Worm (Caenorhabditis elegans) whole organism, L2 larva: ENCODE measurements around the gene C25F9.16.

ENCODE experiments used
- F13H6.1 ChIP-seq: sonication (generic microtip); optimal IDR thresholded peaks from 2 replicates; lab custom pipeline; 2016; ENCODE audit warnings: missing genetic modification characterization, missing compliant biosample characterization
- Y55F3AM.14 ChIP-seq: fragments of 200-800 bp; sonication (Bioruptor generic); optimal IDR thresholded peaks from 2 replicates; lab custom pipeline; 2018; ENCODE audit warnings: mild to moderate bottlenecking, missing genetic modification characterization, missing compliant biosample characterization
- ama-1 ChIP-seq: fragments of 150-350 bp; optimal IDR thresholded peaks from 2 replicates; lab custom pipeline; 2018; ENCODE audit warnings: inconsistent platforms
- blmp-1 ChIP-seq: sonication (generic microtip); optimal IDR thresholded peaks from 2 replicates; lab custom pipeline; 2017; ENCODE audit warnings: missing genetic modification characterization, mild to moderate bottlenecking, missing compliant biosample characterization, antibody characterized with exemption, moderate library complexity; ENCODE audit not compliant: insufficient read depth
- ceh-82 ChIP-seq: fragments of 150-350 bp; optimal IDR thresholded peaks from 2 replicates; lab custom pipeline; 2014; ENCODE audit warnings: missing biosample characterization, missing genetic modification characterization
- dmd-4 ChIP-seq: sonication (generic microtip); optimal IDR thresholded peaks from 2 replicates; lab custom pipeline; 2017; ENCODE audit warnings: missing biosample characterization, missing genetic modification characterization
- egl-27 ChIP-seq: sonication (generic microtip); optimal IDR thresholded peaks from 3 replicates; lab custom pipeline; 2017; ENCODE audit warnings: missing biosample characterization, missing genetic modification reagents, missing genetic modification characterization
- fos-1 ChIP-seq: fragments of 150-350 bp; optimal IDR thresholded peaks from 2 replicates; lab custom pipeline; 2014; ENCODE audit warnings: missing biosample characterization, missing genetic modification characterization
- nhr-11 ChIP-seq: fragments of 150-350 bp; optimal IDR thresholded peaks from 2 replicates; lab custom pipeline; 2014; ENCODE audit warnings: missing biosample characterization, missing genetic modification characterization
- nhr-6 ChIP-seq: fragments of 150-350 bp; optimal IDR thresholded peaks from 2 replicates; lab custom pipeline; 2014; ENCODE audit warnings: missing biosample characterization, missing genetic modification characterization
- skn-1 ChIP-seq: sonication (generic microtip); optimal IDR thresholded peaks from 2 replicates; lab custom pipeline; 2017; ENCODE audit warnings: missing biosample characterization, missing genetic modification characterization
- unc-39 ChIP-seq: fragments of 150-350 bp; optimal IDR thresholded peaks from 2 replicates; lab custom pipeline; 2014; ENCODE audit warnings: missing biosample characterization, missing genetic modification characterization
- ztf-4 ChIP-seq: fragments of 150-350 bp; optimal IDR thresholded peaks from 2 replicates; lab custom pipeline; 2014; ENCODE audit warnings: missing biosample characterization, missing genetic modification characterization

DNA sequence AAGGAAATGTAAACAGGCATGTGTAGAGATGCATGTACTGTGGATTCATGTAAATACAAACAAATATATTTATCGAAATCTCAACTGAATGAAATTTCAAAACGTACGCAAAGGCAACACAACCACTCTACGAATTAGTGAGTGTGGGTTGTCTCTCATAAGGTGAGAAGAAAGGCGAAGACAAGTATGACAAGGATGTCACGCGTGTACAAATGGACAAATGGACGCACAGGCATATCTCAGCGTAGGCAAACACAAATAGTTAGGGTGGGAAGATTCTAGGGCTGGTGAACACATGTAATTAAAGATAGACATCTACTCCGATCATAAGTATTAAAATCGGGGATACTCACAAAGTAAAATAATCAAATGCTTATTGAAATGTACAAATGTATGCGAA lies 6.1 kb upstream of the C25F9.16 start:
- TF ChIP-seq nhr-11 (tag; lab: Kevin White, UChicago), result no peak
- no peak for TF ChIP-seq unc-39
- no peak for TF ChIP-seq ztf-4 (tag; lab: Kevin White, UChicago)
- no peak for TF ChIP-seq nhr-6
- TF ChIP-seq F13H6.1 (tag; lab: Kevin White, UChicago), result no peak
- no peak for TF ChIP-seq Y55F3AM.14 (GFP tag; lab: Kevin White, UChicago)
- no peak for TF ChIP-seq dmd-4 (tag; lab: Kevin White, UChicago)
- no peak for TF ChIP-seq blmp-1
- no peak for TF ChIP-seq fos-1 (tag; lab: Kevin White, UChicago)
- TF ChIP-seq ceh-82, result no peak
- no peak for TF ChIP-seq ama-1 (lab: Kevin White, UChicago)
- no peak for TF ChIP-seq skn-1 (tag; lab: Kevin White, UChicago)
- no peak for TF ChIP-seq egl-27 (tag; lab: Kevin White, UChicago)
